Worm (Caenorhabditis elegans) whole organism, L3 larva: ENCODE measurements around the gene Y45F10D.15.

Experiments
- R02D3.7 ChIP-seq: fragments of 150-350 bp; optimal IDR thresholded peaks from 2 replicates; lab custom pipeline; 2014; ENCODE audit warnings: missing biosample characterization, missing genetic modification characterization
- ZK546.5 ChIP-seq: sonication (generic microtip); optimal IDR thresholded peaks from 2 replicates; lab custom pipeline; 2017; ENCODE audit warnings: missing biosample characterization, missing genetic modification characterization
- ama-1 ChIP-seq: fragments of 150-350 bp; optimal IDR thresholded peaks from 2 replicates; lab custom pipeline; 2018
- ceh-16 ChIP-seq: sonication (generic microtip); optimal IDR thresholded peaks from 2 replicates; lab custom pipeline; 2017; ENCODE audit warnings: missing biosample characterization, missing genetic modification characterization
- ceh-28 ChIP-seq: fragments of 150-350 bp; optimal IDR thresholded peaks from 2 replicates; lab custom pipeline; 2014; ENCODE audit warnings: missing biosample characterization, missing genetic modification reagents, missing genetic modification characterization
- ceh-82 ChIP-seq: fragments of 150-350 bp; optimal IDR thresholded peaks from 2 replicates; lab custom pipeline; 2014; ENCODE audit warnings: missing biosample characterization, missing genetic modification characterization
- ceh-9 ChIP-seq: sonication (generic microtip); optimal IDR thresholded peaks from 2 replicates; lab custom pipeline; 2018; ENCODE audit warnings: missing biosample characterization, missing genetic modification characterization
- elt-1 ChIP-seq: fragments of 150-350 bp; optimal IDR thresholded peaks from 2 replicates; lab custom pipeline; 2014; ENCODE audit warnings: missing biosample characterization, missing genetic modification characterization
- elt-2 ChIP-seq: sonication (generic microtip); optimal IDR thresholded peaks from 2 replicates; lab custom pipeline; 2016; ENCODE audit warnings: missing genetic modification reagents, mild to moderate bottlenecking, missing genetic modification characterization, missing compliant biosample characterization
- elt-3 ChIP-seq, 3 experiments: fragments of 150-350 bp in 1 of 3; sonication (generic microtip) in 2 of 3; optimal IDR thresholded peaks; 2 replicates in 2 of 3; 4 replicates in 1 of 3; lab custom pipeline; 2014 to 2017; ENCODE audit warnings: missing biosample characterization in 3 of 3, missing genetic modification characterization in 3 of 3
- eor-1 ChIP-seq, 2 experiments: fragments of 150-350 bp; optimal IDR thresholded peaks; 2 replicates each; lab custom pipeline; 2014 to 2018; ENCODE audit warnings: missing biosample characterization in 2 of 2, missing genetic modification characterization in 2 of 2
- fos-1 ChIP-seq: fragments of 150-350 bp; optimal IDR thresholded peaks from 2 replicates; lab custom pipeline; 2014; ENCODE audit warnings: missing biosample characterization, missing genetic modification characterization
- hmg-11 ChIP-seq: sonication (generic microtip); optimal IDR thresholded peaks from 2 replicates; lab custom pipeline; 2016; ENCODE audit warnings: missing genetic modification characterization, missing compliant biosample characterization
- lin-15B ChIP-seq: fragments of 150-350 bp; optimal IDR thresholded peaks from 2 replicates; lab custom pipeline; 2014; ENCODE audit warnings: missing biosample characterization, missing genetic modification characterization
- lin-39 ChIP-seq: fragments of 150-350 bp; optimal IDR thresholded peaks from 2 replicates; lab custom pipeline; 2018; ENCODE audit warnings: missing biosample characterization, missing genetic modification reagents, missing genetic modification characterization
- lsy-12 ChIP-seq: sonication (generic microtip); optimal IDR thresholded peaks from 2 replicates; lab custom pipeline; 2016; ENCODE audit warnings: mild to moderate bottlenecking, missing genetic modification characterization, missing compliant biosample characterization
- mdl-1 ChIP-seq: fragments of 150-350 bp; optimal IDR thresholded peaks from 2 replicates; lab custom pipeline; 2014; ENCODE audit warnings: missing biosample characterization, missing genetic modification characterization
- mml-1 ChIP-seq: fragments of 150-350 bp; sonication (generic microtip); optimal IDR thresholded peaks from 3 replicates; lab custom pipeline; 2014; ENCODE audit warnings: missing biosample characterization, missing genetic modification characterization
- nfya-1 ChIP-seq: sonication (generic microtip); optimal IDR thresholded peaks from 2 replicates; lab custom pipeline; 2017; ENCODE audit warnings: missing genetic modification characterization, mild to moderate bottlenecking, missing compliant biosample characterization, antibody characterized with exemption, moderate library complexity; ENCODE audit not compliant: insufficient read depth
- nhr-11 ChIP-seq: fragments of 150-350 bp; optimal IDR thresholded peaks from 2 replicates; lab custom pipeline; 2014; ENCODE audit warnings: missing biosample characterization, missing genetic modification characterization
- nhr-12 ChIP-seq: fragments of 150-350 bp; optimal IDR thresholded peaks from 2 replicates; lab custom pipeline; 2014; ENCODE audit warnings: missing biosample characterization, missing genetic modification characterization
- nhr-23 ChIP-seq: fragments of 150-350 bp; optimal IDR thresholded peaks from 2 replicates; lab custom pipeline; 2014; ENCODE audit warnings: missing biosample characterization, missing genetic modification reagents, missing genetic modification characterization
- nhr-25 ChIP-seq: sonication (generic microtip); optimal IDR thresholded peaks from 2 replicates; lab custom pipeline; 2017; ENCODE audit warnings: missing biosample characterization, missing genetic modification characterization
- nhr-28 ChIP-seq: fragments of 150-350 bp; optimal IDR thresholded peaks from 2 replicates; lab custom pipeline; 2014; ENCODE audit warnings: missing biosample characterization, missing genetic modification characterization
- nhr-67 ChIP-seq: fragments of 150-350 bp; optimal IDR thresholded peaks from 2 replicates; lab custom pipeline; 2014; ENCODE audit warnings: missing biosample characterization, missing genetic modification characterization
- pha-4 ChIP-seq: fragments of 150-350 bp; optimal IDR thresholded peaks from 2 replicates; lab custom pipeline; 2014; ENCODE audit warnings: missing biosample characterization, missing genetic modification reagents, missing genetic modification characterization
- sea-2 ChIP-seq: fragments of 150-350 bp; sonication (generic microtip); optimal IDR thresholded peaks from 4 replicates; lab custom pipeline; 2014; ENCODE audit warnings: missing biosample characterization, missing genetic modification reagents, missing genetic modification characterization
- skn-1 ChIP-seq: fragments of 150-350 bp; optimal IDR thresholded peaks from 2 replicates; lab custom pipeline; 2014; ENCODE audit warnings: missing biosample characterization, missing genetic modification characterization
- snpc-4 ChIP-seq: fragments of 150-350 bp; optimal IDR thresholded peaks from 2 replicates; lab custom pipeline; 2014; ENCODE audit warnings: missing biosample characterization, missing genetic modification characterization
- tbx-2 ChIP-seq: sonication (generic microtip); optimal IDR thresholded peaks from 2 replicates; lab custom pipeline; 2016; ENCODE audit warnings: mild to moderate bottlenecking, missing genetic modification characterization, missing compliant biosample characterization
- unc-39 ChIP-seq: sonication (generic microtip); optimal IDR thresholded peaks from 4 replicates; lab custom pipeline; 2017; ENCODE audit warnings: missing biosample characterization, missing genetic modification characterization
- unc-62 ChIP-seq: fragments of 150-350 bp; sonication (generic microtip); optimal IDR thresholded peaks from 4 replicates; lab custom pipeline; 2014; ENCODE audit warnings: missing biosample characterization, missing genetic modification reagents, missing genetic modification characterization
- zag-1 ChIP-seq: fragments of 150-350 bp; optimal IDR thresholded peaks from 2 replicates; lab custom pipeline; 2014; ENCODE audit warnings: missing biosample characterization, missing genetic modification characterization
- ztf-11 ChIP-seq: fragments of 150-350 bp; optimal IDR thresholded peaks from 2 replicates; lab custom pipeline; 2014; ENCODE audit warnings: missing biosample characterization, missing genetic modification characterization
- ztf-4 ChIP-seq: fragments of 150-350 bp; optimal IDR thresholded peaks from 2 replicates; lab custom pipeline; 2014; ENCODE audit warnings: missing biosample characterization, missing genetic modification characterization

Y45F10D.15 gene

ce11 chrIV:13785545-13785944, 35.2 kb downstream of the Y45F10D.15 start, which contains the start of gene lact-9:
TSS of gene lact-9 (minus strand) at chrIV:13785645.
- TF ChIP-seq zag-1 (no peak), ama-1 (peak; percentile 5)
- TF ChIP-seq, all 47 proteins: peak for 1

- TF ChIP-seq nhr-28 (tag; lab: Kevin White, UChicago): no peak
- peak; percentile 2 for TF ChIP-seq nhr-25
- no peak for TF ChIP-seq ZK546.5 (tag; lab: Kevin White, UChicago)
- peak; percentile 72 for TF ChIP-seq ama-1
Observed at ce11 chrIV:13784774-13785173, 36.0 kb downstream of the Y45F10D.15 start.

ce11 chrIV:13783237-13784012, 37.3 kb downstream of the Y45F10D.15 start, which contains the start of gene iscu-1:
TSS of gene iscu-1 (plus strand) at chrIV:13783962.
- peak; percentile 77 for TF ChIP-seq lin-15B
- TF ChIP-seq sea-2: no peak
- TF ChIP-seq ama-1: peak; percentile 30
- TF ChIP-seq pha-4: peak; percentile 62
- no peak for TF ChIP-seq ceh-9
- peak; percentile 30 for TF ChIP-seq hmg-11 (tag; lab: Kevin White, UChicago)
- peak; percentile 77 for TF ChIP-seq nfya-1 (tag; lab: Kevin White, UChicago)
- TF ChIP-seq eor-1 (tag; optimal IDR thresholded peaks at IDR 0.05; lab: Kevin White, UChicago): no peak
- TF ChIP-seq nhr-67 (tag; lab: Kevin White, UChicago): no peak
- peak; percentile 45 for TF ChIP-seq ceh-28 (tag; lab: Kevin White, UChicago)
- TF ChIP-seq ztf-11 (tag; lab: Kevin White, UChicago): no peak
- peak; percentile 22 for TF ChIP-seq nhr-23 (tag; lab: Kevin White, UChicago)
- peak; percentile 51 for TF ChIP-seq elt-2
- peak; percentile 20 for TF ChIP-seq nhr-25

- TF ChIP-seq lsy-12 (tag; lab: Kevin White, UChicago) (no peak), nfya-1 (tag; lab: Kevin White, UChicago) (no peak), unc-39 (tag; lab: Kevin White, UChicago) (no peak), elt-3 (tag; optimal IDR thresholded peaks at IDR 0.05; lab: Kevin White, UChicago) (no peak), tbx-2 (tag; lab: Kevin White, UChicago) (no peak), lin-39 (tag; lab: Kevin White, UChicago) (no peak), nhr-12 (tag; lab: Kevin White, UChicago) (no peak), ama-1 (no peak), mdl-1 (tag; lab: Kevin White, UChicago) (no peak), ceh-9 (no peak), skn-1 (tag; lab: Kevin White, UChicago) (no peak), nhr-11 (tag; lab: Kevin White, UChicago) (no peak), R02D3.7 (tag; lab: Kevin White, UChicago) (no peak), mml-1 (no peak), zag-1 (no peak), ceh-82 (tag; lab: Kevin White, UChicago) (no peak), fos-1 (tag; lab: Kevin White, UChicago) (no peak)
Observed at ce11 chrIV:13782319-13782718, 38.4 kb downstream of the Y45F10D.15 start.

- no peak for TF ChIP-seq mdl-1 (tag; lab: Kevin White, UChicago)
- TF ChIP-seq elt-1 (tag; lab: Kevin White, UChicago): no peak
- TF ChIP-seq lsy-12 (tag; lab: Kevin White, UChicago): no peak
- TF ChIP-seq hmg-11 (tag; lab: Kevin White, UChicago): no peak
- TF ChIP-seq unc-39 (tag; lab: Kevin White, UChicago): no peak
- no peak for TF ChIP-seq snpc-4 (tag; lab: Kevin White, UChicago)
- TF ChIP-seq lin-39 (tag; lab: Kevin White, UChicago): no peak
- no peak for TF ChIP-seq ceh-16 (tag; lab: Kevin White, UChicago)
- TF ChIP-seq elt-3 (tag; optimal IDR thresholded peaks at IDR 0.05; lab: Kevin White, UChicago): no peak
- TF ChIP-seq ztf-4 (tag; lab: Kevin White, UChicago): no peak
- TF ChIP-seq nhr-25: no peak
- no peak for TF ChIP-seq ceh-82 (tag; lab: Kevin White, UChicago)
- TF ChIP-seq nhr-23 (tag; lab: Kevin White, UChicago): no peak
- no peak for TF ChIP-seq unc-62 (GFP tag; lab: Kevin White, UChicago)
- no peak for TF ChIP-seq nhr-11 (tag; lab: Kevin White, UChicago)
- no peak for TF ChIP-seq fos-1 (tag; lab: Kevin White, UChicago)
- TF ChIP-seq sea-2: no peak
- TF ChIP-seq elt-2: no peak
Observed at ce11 chrIV:13778710-13779109, 42.1 kb downstream of the Y45F10D.15 start, which contains the start of gene gly-10. TSS of gene gly-10 (plus strand) at chrIV:13779096.
